Fruit fly (Drosophila melanogaster): ENCODE data around the gene Las.
A peak's percentile ranks its signal among the peaks of the same experiment; 100 is the strongest.

The Las gene

DNA sequence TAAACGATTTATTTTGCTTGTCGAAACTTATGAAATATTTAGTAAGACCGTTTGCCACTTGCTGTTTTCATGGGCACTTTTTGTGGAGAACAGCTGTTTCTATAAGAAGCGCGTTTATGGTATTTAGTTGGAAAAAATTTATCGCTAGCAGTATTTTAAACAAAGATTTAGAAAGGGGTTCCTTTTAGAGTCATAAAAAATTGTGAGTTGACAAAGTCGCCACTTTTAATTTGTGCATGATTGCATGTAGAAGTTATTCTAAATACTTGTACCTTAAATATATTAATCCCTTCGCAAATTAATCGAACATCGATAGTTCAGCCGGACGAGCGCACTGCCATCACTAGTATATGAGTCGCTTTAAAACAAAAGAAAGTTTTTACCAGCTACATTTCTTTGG lies at the start of gene Las, which contains the start of gene Psn:
Gene Las, minus strand, starts transcription at position 65 of the 400 bp plus-strand sequence.
Gene Psn, plus strand, starts transcription at position 172 of the 400 bp plus-strand sequence.
- peak; percentile 59; the same call in 2 of the 3 replicates for TF ChIP-seq CG16813 (GFP tag; IDR thresholded peaks at IDR 0.05; ENCODE audit: partially characterized antibody)
- TF ChIP-seq CG2120 (GFP tag; optimal IDR thresholded peaks at IDR 0.05), result peak; percentile 52
- TF ChIP-seq Trl (optimal IDR thresholded peaks at IDR 0.05), result no peak
- TF ChIP-seq Trl (GFP tag; optimal IDR thresholded peaks at IDR 0.05), result no peak
- TF ChIP-seq Nf-YA (GFP tag; IDR thresholded peaks at IDR 0.05), result no peak
- peak; percentile 60 for TF ChIP-seq MBD-R2 (GFP tag; IDR thresholded peaks at IDR 0.05)
- peak; percentile 70 for TF ChIP-seq CG14710 (tag; optimal IDR thresholded peaks at IDR 0.05)
- no peak for TF ChIP-seq Sox100B (GFP tag; optimal IDR thresholded peaks at IDR 0.05)
- peak; percentile 84 for TF ChIP-seq Dll (GFP tag; IDR thresholded peaks at IDR 0.05; ENCODE audit: partially characterized antibody)
- TF ChIP-seq lbe (GFP tag; optimal IDR thresholded peaks at IDR 0.05), result peak; percentile 61
- TF ChIP-seq CG14860 (GFP tag; IDR thresholded peaks at IDR 0.05; ENCODE audit: partially characterized antibody), result peak; percentile 50; the same call in 2 of the 3 replicates
- peak; percentile 73 for TF ChIP-seq E2f2 (GFP tag; IDR thresholded peaks at IDR 0.05)
- peak; percentile 45; the same call in 1 of the 2 replicates for TF ChIP-seq inv (GFP tag; IDR thresholded peaks at IDR 0.05; ENCODE audit: partially characterized antibody)
- TF ChIP-seq CG6654 (GFP tag; optimal IDR thresholded peaks at IDR 0.05), result no peak
- TF ChIP-seq zfh2 (GFP tag; optimal IDR thresholded peaks at IDR 0.05), result peak; percentile 27
- TF ChIP-seq gfzf (GFP tag; optimal IDR thresholded peaks at IDR 0.05), result peak; percentile 84
- no peak for TF ChIP-seq tio (GFP tag; optimal IDR thresholded peaks at IDR 0.05)
- peak; percentile 69 for TF ChIP-seq CG2116 (GFP tag; optimal IDR thresholded peaks at IDR 0.05)
- peak; percentile 65 for TF ChIP-seq CG9797 (GFP tag; optimal IDR thresholded peaks at IDR 0.05)
- peak; percentile 50 for TF ChIP-seq row (GFP tag; IDR thresholded peaks at IDR 0.05)
- TF ChIP-seq Sry-δ (GFP tag; optimal IDR thresholded peaks at IDR 0.05), result peak; percentile 89
- TF ChIP-seq HLH4C (GFP tag; IDR thresholded peaks at IDR 0.05; ENCODE audit: partially characterized antibody), result peak; percentile 66
- no peak for TF ChIP-seq Deaf1 (tag; optimal IDR thresholded peaks at IDR 0.05)
- TF ChIP-seq crp (GFP tag; optimal IDR thresholded peaks at IDR 0.05), result peak; percentile 60 to 93
- TF ChIP-seq Bteb2 (GFP tag; optimal IDR thresholded peaks at IDR 0.05), result peak; percentile 34
- peak; percentile 3 for TF ChIP-seq Fer1 (GFP tag; optimal IDR thresholded peaks at IDR 0.05)
- TF ChIP-seq Doc3 (GFP tag; IDR thresholded peaks at IDR 0.05; ENCODE audit: partially characterized antibody), result peak; percentile 69
- TF ChIP-seq CG10654 (GFP tag; optimal IDR thresholded peaks at IDR 0.05), result no peak
- TF ChIP-seq CG4404 (GFP tag; IDR thresholded peaks at IDR 0.05), result no peak
- TF ChIP-seq Rfx (GFP tag; IDR thresholded peaks at IDR 0.05), result no peak
- TF ChIP-seq HmgZ (tag; optimal IDR thresholded peaks at IDR 0.05), result peak; percentile 10
- no peak for TF ChIP-seq gsb (GFP tag; IDR thresholded peaks at IDR 0.05)
- TF ChIP-seq CHES-1-like (GFP tag; optimal IDR thresholded peaks at IDR 0.05), result peak; percentile 48
- peak; percentile 28 to 76 for TF ChIP-seq Pdp1 (GFP tag; optimal IDR thresholded peaks at IDR 0.05)
- peak; percentile 82 for TF ChIP-seq CG13287 (GFP tag; IDR thresholded peaks at IDR 0.05; ENCODE audit: partially characterized antibody)
- peak; percentile 13 for TF ChIP-seq nom (GFP tag; optimal IDR thresholded peaks at IDR 0.05)
- peak; percentile 49 for TF ChIP-seq CG2712 (tag; optimal IDR thresholded peaks at IDR 0.05)
- TF ChIP-seq sens (GFP tag), result peak; percentile 88
- TF ChIP-seq unc-4 (GFP tag; IDR thresholded peaks at IDR 0.05; ENCODE audit: partially characterized antibody), result peak; percentile 71
- TF ChIP-seq Xrp1 (GFP tag; IDR thresholded peaks at IDR 0.05), result no peak
- TF ChIP-seq CG17186 (GFP tag; optimal IDR thresholded peaks at IDR 0.05), result peak; percentile 62
- TF ChIP-seq CG12391 (tag; optimal IDR thresholded peaks at IDR 0.05), result no peak
- TF ChIP-seq CG17829 (tag; optimal IDR thresholded peaks at IDR 0.05), result peak; percentile 43
- peak; percentile 48 for TF ChIP-seq nmo (GFP tag; optimal IDR thresholded peaks at IDR 0.05)
- TF ChIP-seq Sin3A (optimal IDR thresholded peaks at IDR 0.05), result peak; percentile 73
- TF ChIP-seq dpn (GFP tag; optimal IDR thresholded peaks at IDR 0.05), result peak in 1 of 2 experiments; percentile 19
- TF ChIP-seq Ets97D (GFP tag; optimal IDR thresholded peaks at IDR 0.05), result peak; percentile 51
- 0 out of 3 replicates have a peak, but pooled peaks have one; percentile 45 for TF ChIP-seq CG6791 (GFP tag; IDR thresholded peaks at IDR 0.05; ENCODE audit: partially characterized antibody)
- TF ChIP-seq unpg (GFP tag; optimal IDR thresholded peaks at IDR 0.05), result no peak
- no peak for TF ChIP-seq hb (GFP tag; IDR thresholded peaks at IDR 0.05; ENCODE audit: partially characterized antibody)

Measured in whole organism, embryonic.